Worm (Caenorhabditis elegans): ENCODE measurements around the gene ent-7.

- peak in 1 of 2 experiments; percentile 4 for TF ChIP-seq efl-1 (optimal IDR thresholded peaks at IDR 0.05)
- TF ChIP-seq efl-1 (GFP tag; optimal IDR thresholded peaks at IDR 0.05 in 1 of 2) = peak in 1 of 2 experiments; percentile 56
- no peak for TF ChIP-seq nhr-28 (tag; optimal IDR thresholded peaks at IDR 0.05)
- TF ChIP-seq ama-1 (optimal IDR thresholded peaks at IDR 0.05) = no peak
- TF ChIP-seq swsn-7 (tag; optimal IDR thresholded peaks at IDR 0.05) = no peak
- TF ChIP-seq tbx-2 (tag; optimal IDR thresholded peaks at IDR 0.05) = no peak
- TF ChIP-seq nhr-76 (tag; optimal IDR thresholded peaks at IDR 0.05) = no peak
Measured at ce11 chrIV:10007758-10008157, 9.3 kb upstream of the ent-7 start.
